ENCODE assay signal across 1 fruit fly cellular context in the genomic region with DNA sequence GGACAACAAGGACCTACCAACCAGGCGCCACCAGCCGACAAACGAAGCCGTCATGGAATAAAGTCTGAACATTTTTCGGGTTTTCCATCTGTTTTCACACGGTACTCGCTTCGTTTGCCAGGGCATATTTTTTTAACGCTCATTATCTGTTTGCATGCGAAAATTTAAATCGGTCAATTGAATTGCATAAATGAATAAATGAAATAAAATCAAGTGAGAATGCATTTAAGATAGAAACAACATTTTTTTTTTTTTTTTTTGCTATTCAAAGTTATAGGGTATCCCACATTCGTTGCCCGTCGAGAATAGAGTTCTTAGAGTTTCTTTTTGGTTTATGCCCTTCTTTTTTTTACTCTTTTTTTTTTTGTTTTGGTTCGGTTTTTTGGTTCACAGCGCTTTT.
TF ChIP-seq lines count a peak whose summit lies in the region.

No protein-coding gene starts in this region.

TF ChIP-seq in whole organism, embryonic, 481 proteins besides CTCF, POLR2A, EP300 and RAD21 (continued from another document and continues in another):
- TF ChIP-seq dmrt11E (tag; optimal IDR thresholded peaks at IDR 0.05; lab: Kevin White, UChicago): no peak
- TF ChIP-seq CHES-1-like (GFP tag; optimal IDR thresholded peaks at IDR 0.05; lab: Kevin White, UChicago): peak; percentile 6
- peak; percentile 20 for TF ChIP-seq Myb (GFP tag; optimal IDR thresholded peaks at IDR 0.05; lab: Kevin White, UChicago)
- TF ChIP-seq CG18262 (tag; optimal IDR thresholded peaks at IDR 0.05; lab: Kevin White, UChicago): peak; percentile 21
- TF ChIP-seq CG3726 (GFP tag; IDR thresholded peaks at IDR 0.05; lab: Robert Waterston, UW): no peak
- no peak for TF ChIP-seq CG4617 (GFP tag; optimal IDR thresholded peaks at IDR 0.05; lab: Kevin White, UChicago; ENCODE audit: borderline replicate concordance)
- no peak for TF ChIP-seq CG15073 (GFP tag; optimal IDR thresholded peaks at IDR 0.05; lab: Kevin White, UChicago)
- peak; percentile 45 for TF ChIP-seq CG33213 (GFP tag; optimal IDR thresholded peaks at IDR 0.05; lab: Kevin White, UChicago)
- no peak for TF ChIP-seq sna (GFP tag; IDR thresholded peaks at IDR 0.05; lab: Robert Waterston, UW; ENCODE audit: partially characterized antibody)
- TF ChIP-seq H15 (GFP tag; IDR thresholded peaks at IDR 0.05; lab: Robert Waterston, UW): no peak
- TF ChIP-seq pho (GFP tag; optimal IDR thresholded peaks at IDR 0.05; lab: Kevin White, UChicago): peak; percentile 55
- TF ChIP-seq cad (GFP tag; optimal IDR thresholded peaks at IDR 0.05; lab: Kevin White, UChicago): no peak
- peak; percentile 59 for TF ChIP-seq caup (GFP tag; optimal IDR thresholded peaks at IDR 0.05; lab: Kevin White, UChicago; ENCODE audit: severe bottlenecking)
- TF ChIP-seq CG7839 (tag; optimal IDR thresholded peaks at IDR 0.05; lab: Kevin White, UChicago): peak; percentile 60
- no peak for TF ChIP-seq repo (GFP tag; optimal IDR thresholded peaks at IDR 0.05; lab: Kevin White, UChicago)
- peak; percentile 33 for TF ChIP-seq CG10654 (GFP tag; optimal IDR thresholded peaks at IDR 0.05; lab: Kevin White, UChicago)
- no peak for TF ChIP-seq chm (GFP tag; IDR thresholded peaks at IDR 0.05; lab: Robert Waterston, UW)
- no peak for TF ChIP-seq CG1529 (GFP tag; optimal IDR thresholded peaks at IDR 0.05; lab: Kevin White, UChicago)
- TF ChIP-seq inv (GFP tag; IDR thresholded peaks at IDR 0.05; lab: Robert Waterston, UW; ENCODE audit: partially characterized antibody): no peak
- no peak for TF ChIP-seq CG17568 (GFP tag; optimal IDR thresholded peaks at IDR 0.05; lab: Kevin White, UChicago)
- TF ChIP-seq CG10431 (GFP tag; optimal IDR thresholded peaks at IDR 0.05; lab: Kevin White, UChicago): no peak
- TF ChIP-seq tup (GFP tag; optimal IDR thresholded peaks at IDR 0.05; lab: Kevin White, UChicago): no peak
- TF ChIP-seq Eip74EF (GFP tag; optimal IDR thresholded peaks at IDR 0.05; lab: Kevin White, UChicago): no peak
- TF ChIP-seq br (optimal IDR thresholded peaks at IDR 0.05; lab: Kevin White, UChicago): no peak
- TF ChIP-seq bab2 (GFP tag; optimal IDR thresholded peaks at IDR 0.05; lab: Kevin White, UChicago): no peak
- no peak for TF ChIP-seq Lim3 (GFP tag; IDR thresholded peaks at IDR 0.05; lab: Robert Waterston, UW)
- peak; percentile 35; the same call in 1 of the 2 replicates for TF ChIP-seq CG4404 (GFP tag; IDR thresholded peaks at IDR 0.05; lab: Robert Waterston, UW)
- peak; percentile 24; the same call in 1 of the 2 replicates for TF ChIP-seq CG31441 (GFP tag; IDR thresholded peaks at IDR 0.05; lab: Robert Waterston, UW)
- TF ChIP-seq dmrt99B (tag; optimal IDR thresholded peaks at IDR 0.05; lab: Kevin White, UChicago): peak; percentile 64
- TF ChIP-seq CG17612 (GFP tag; IDR thresholded peaks at IDR 0.05; lab: Robert Waterston, UW): no peak
- TF ChIP-seq CG6813 (GFP tag; optimal IDR thresholded peaks at IDR 0.05; lab: Kevin White, UChicago): peak; percentile 57
- no peak for TF ChIP-seq Doc3 (GFP tag; IDR thresholded peaks at IDR 0.05; lab: Robert Waterston, UW; ENCODE audit: partially characterized antibody)
- no peak for TF ChIP-seq Adf1 (GFP tag; IDR thresholded peaks at IDR 0.05; lab: Robert Waterston, UW)
- TF ChIP-seq CG30431 (GFP tag; optimal IDR thresholded peaks at IDR 0.05; lab: Kevin White, UChicago): peak; percentile 3
- TF ChIP-seq dysf (GFP tag; IDR thresholded peaks at IDR 0.05; lab: Robert Waterston, UW): peak; percentile 65; the same call in 2 of the 3 replicates
- TF ChIP-seq Nf-YA (GFP tag; IDR thresholded peaks at IDR 0.05; lab: Robert Waterston, UW): no peak
- no peak for TF ChIP-seq CG17186 (GFP tag; optimal IDR thresholded peaks at IDR 0.05; lab: Kevin White, UChicago)
- no peak for TF ChIP-seq CG10462 (GFP tag; optimal IDR thresholded peaks at IDR 0.05; lab: Kevin White, UChicago)
- peak; percentile 61 for TF ChIP-seq Hmr (GFP tag; optimal IDR thresholded peaks at IDR 0.05; lab: Kevin White, UChicago)
- no peak for TF ChIP-seq crc (GFP tag; optimal IDR thresholded peaks at IDR 0.05; lab: Kevin White, UChicago)
- TF ChIP-seq CG14667 (GFP tag; IDR thresholded peaks at IDR 0.05; lab: Robert Waterston, UW): 0 out of 2 replicates have a peak, but pooled peaks have one; percentile 16
- peak; percentile 9 for TF ChIP-seq CG12219 (GFP tag; optimal IDR thresholded peaks at IDR 0.05; lab: Kevin White, UChicago)
- TF ChIP-seq grau (tag; optimal IDR thresholded peaks at IDR 0.05; lab: Kevin White, UChicago): peak; percentile 56
- no peak for TF ChIP-seq Abd-B (GFP tag; optimal IDR thresholded peaks at IDR 0.05; lab: Kevin White, UChicago)
- no peak for TF ChIP-seq CG4707 (GFP tag; optimal IDR thresholded peaks at IDR 0.05; lab: Kevin White, UChicago)
- no peak for TF ChIP-seq Ravus (GFP tag; IDR thresholded peaks at IDR 0.05; lab: Robert Waterston, UW)
- peak; percentile 24 for TF ChIP-seq CG9609 (GFP tag; optimal IDR thresholded peaks at IDR 0.05; lab: Kevin White, UChicago)
- no peak for TF ChIP-seq CG5953 (GFP tag; IDR thresholded peaks at IDR 0.05; lab: Robert Waterston, UW)
- TF ChIP-seq Sox102F (GFP tag; optimal IDR thresholded peaks at IDR 0.05; lab: Kevin White, UChicago): peak; percentile 49
- TF ChIP-seq CG15269 (tag; optimal IDR thresholded peaks at IDR 0.05; lab: Kevin White, UChicago): peak; percentile 51
- TF ChIP-seq salm (tag; optimal IDR thresholded peaks at IDR 0.05; lab: Kevin White, UChicago): no peak
- TF ChIP-seq ERR (GFP tag; optimal IDR thresholded peaks at IDR 0.05; lab: Kevin White, UChicago): no peak
- peak; percentile 78 for TF ChIP-seq row (GFP tag; IDR thresholded peaks at IDR 0.05; lab: Robert Waterston, UW)
- TF ChIP-seq Opbp (GFP tag; IDR thresholded peaks at IDR 0.05; lab: Robert Waterston, UW; ENCODE audit: partially characterized antibody): no peak
- peak; percentile 84 for TF ChIP-seq zen (tag; optimal IDR thresholded peaks at IDR 0.05; lab: Kevin White, UChicago)
- no peak for TF ChIP-seq mld (GFP tag; IDR thresholded peaks at IDR 0.05; lab: Robert Waterston, UW; ENCODE audit: partially characterized antibody)
- 0 out of 2 replicates have a peak, but pooled peaks have one; percentile 20 for TF ChIP-seq CG32772 (GFP tag; IDR thresholded peaks at IDR 0.05; lab: Robert Waterston, UW)
- TF ChIP-seq CG2712 (tag; optimal IDR thresholded peaks at IDR 0.05; lab: Kevin White, UChicago): peak; percentile 49
- no peak for TF ChIP-seq B-H1 (GFP tag; IDR thresholded peaks at IDR 0.05; lab: Robert Waterston, UW)
- TF ChIP-seq Atf-2 (GFP tag; optimal IDR thresholded peaks at IDR 0.05; lab: Kevin White, UChicago): no peak
- TF ChIP-seq HLH3B (GFP tag; IDR thresholded peaks at IDR 0.05; lab: Robert Waterston, UW): peak; percentile 54
- no peak for TF ChIP-seq CG8290 (GFP tag; optimal IDR thresholded peaks at IDR 0.05; lab: Kevin White, UChicago)
- no peak for TF ChIP-seq CG8290 (tag; optimal IDR thresholded peaks at IDR 0.05; lab: Kevin White, UChicago)
- TF ChIP-seq E2f1 (GFP tag; IDR thresholded peaks at IDR 0.05; lab: Robert Waterston, UW): peak; percentile 51
- TF ChIP-seq rib (GFP tag; IDR thresholded peaks at IDR 0.05; lab: Robert Waterston, UW): no peak
- TF ChIP-seq tin (GFP tag; optimal IDR thresholded peaks at IDR 0.05; lab: Kevin White, UChicago): peak; percentile 48
- peak; percentile 58 for TF ChIP-seq ind (GFP tag; optimal IDR thresholded peaks at IDR 0.05; lab: Kevin White, UChicago)
- no peak for TF ChIP-seq peb (GFP tag; IDR thresholded peaks at IDR 0.05; lab: Robert Waterston, UW)
- no peak for TF ChIP-seq CG16815 (GFP tag; optimal IDR thresholded peaks at IDR 0.05; lab: Kevin White, UChicago)
- TF ChIP-seq CG6254 (GFP tag; optimal IDR thresholded peaks at IDR 0.05; lab: Kevin White, UChicago): no peak
- TF ChIP-seq ttk (GFP tag; IDR thresholded peaks at IDR 0.05; lab: Robert Waterston, UW): peak; percentile 34; the same call in 1 of the 2 replicates
- peak; percentile 32 for TF ChIP-seq CG7271 (tag; optimal IDR thresholded peaks at IDR 0.05; lab: Kevin White, UChicago)
- no peak for TF ChIP-seq z (GFP tag; IDR thresholded peaks at IDR 0.05; lab: Robert Waterston, UW)
- peak; percentile 56; the same call in 1 of the 2 replicates for TF ChIP-seq vvl (GFP tag; IDR thresholded peaks at IDR 0.05; lab: Robert Waterston, UW)
- TF ChIP-seq Sry-β (GFP tag; optimal IDR thresholded peaks at IDR 0.05; lab: Kevin White, UChicago): no peak
- TF ChIP-seq ken (GFP tag; IDR thresholded peaks at IDR 0.05; lab: Robert Waterston, UW): no peak; the same call in 2 of the 3 replicates
- no peak for TF ChIP-seq pan (optimal IDR thresholded peaks at IDR 0.05; lab: Kevin White, UChicago)
- peak in 1 of 2 experiments; percentile 49 for TF ChIP-seq pan (GFP tag; optimal IDR thresholded peaks at IDR 0.05 in 1 of 2, IDR thresholded peaks at IDR 0.05 in 1 of 2)
- peak; percentile 38 for TF ChIP-seq Deaf1 (tag; optimal IDR thresholded peaks at IDR 0.05; lab: Kevin White, UChicago)
- TF ChIP-seq cwo (GFP tag; optimal IDR thresholded peaks at IDR 0.05; lab: Kevin White, UChicago): peak; percentile 32
- peak; percentile 57; the same call in 1 of the 3 replicates for TF ChIP-seq Dbx (GFP tag; IDR thresholded peaks at IDR 0.05; lab: Robert Waterston, UW)
- TF ChIP-seq Fer2 (tag; optimal IDR thresholded peaks at IDR 0.05; lab: Kevin White, UChicago): peak; percentile 39
- peak; percentile 70 for TF ChIP-seq Ada2b (GFP tag; IDR thresholded peaks at IDR 0.05; lab: Robert Waterston, UW)
- 0 out of 2 replicates have a peak, but pooled peaks have one; percentile 15 for TF ChIP-seq CG32532 (GFP tag; IDR thresholded peaks at IDR 0.05; lab: Robert Waterston, UW)
- peak; percentile 77 for TF ChIP-seq Med (GFP tag; lab: Kevin White, UChicago)
- TF ChIP-seq D19B (GFP tag; optimal IDR thresholded peaks at IDR 0.05; lab: Kevin White, UChicago): peak; percentile 82
- TF ChIP-seq CG2120 (GFP tag; optimal IDR thresholded peaks at IDR 0.05; lab: Kevin White, UChicago): peak; percentile 74
- TF ChIP-seq Usf (GFP tag; optimal IDR thresholded peaks at IDR 0.05; lab: Kevin White, UChicago): no peak
- no peak for TF ChIP-seq Scr (GFP tag; IDR thresholded peaks at IDR 0.05; lab: Robert Waterston, UW; ENCODE audit: partially characterized antibody)
- TF ChIP-seq CG11560 (tag; IDR thresholded peaks at IDR 0.05; lab: Robert Waterston, UW): no peak
- TF ChIP-seq CG3407 (GFP tag; optimal IDR thresholded peaks at IDR 0.05; lab: Kevin White, UChicago): no peak
- TF ChIP-seq CG13287 (GFP tag; IDR thresholded peaks at IDR 0.05; lab: Robert Waterston, UW; ENCODE audit: partially characterized antibody): no peak
- no peak for TF ChIP-seq Nf-YB (GFP tag; optimal IDR thresholded peaks at IDR 0.05; lab: Kevin White, UChicago)
- peak; percentile 26 for TF ChIP-seq CG7556 (GFP tag; optimal IDR thresholded peaks at IDR 0.05; lab: Kevin White, UChicago)
- TF ChIP-seq az2 (GFP tag; optimal IDR thresholded peaks at IDR 0.05; lab: Kevin White, UChicago): peak; percentile 15
- no peak for TF ChIP-seq Gug (GFP tag; IDR thresholded peaks at IDR 0.05; lab: Robert Waterston, UW)
- TF ChIP-seq Aef1 (GFP tag; IDR thresholded peaks at IDR 0.05; lab: Robert Waterston, UW): peak; percentile 26; the same call in 2 of the 3 replicates
- no peak for TF ChIP-seq pfk (GFP tag; optimal IDR thresholded peaks at IDR 0.05; lab: Kevin White, UChicago)
- no peak for TF ChIP-seq Bgb (GFP tag; IDR thresholded peaks at IDR 0.05; lab: Robert Waterston, UW; ENCODE audit: partially characterized antibody)
- TF ChIP-seq emc (GFP tag; optimal IDR thresholded peaks at IDR 0.05; lab: Kevin White, UChicago): peak; percentile 2
- no peak for TF ChIP-seq toy (GFP tag; IDR thresholded peaks at IDR 0.05; lab: Robert Waterston, UW)
- no peak for TF ChIP-seq ase (GFP tag; IDR thresholded peaks at IDR 0.05; lab: Robert Waterston, UW)
- TF ChIP-seq Fer1 (GFP tag; optimal IDR thresholded peaks at IDR 0.05; lab: Kevin White, UChicago): peak; percentile 68
- TF ChIP-seq Kr (GFP tag; optimal IDR thresholded peaks at IDR 0.05; lab: Kevin White, UChicago): no peak
- peak; percentile 41 for TF ChIP-seq CG9817 (tag; optimal IDR thresholded peaks at IDR 0.05; lab: Kevin White, UChicago)
- no peak for TF ChIP-seq abd-A (tag; optimal IDR thresholded peaks at IDR 0.05; lab: Kevin White, UChicago)
- peak; percentile 37 for TF ChIP-seq CG17328 (GFP tag; IDR thresholded peaks at IDR 0.05; lab: Robert Waterston, UW)
- peak; percentile 17; the same call in 1 of the 2 replicates for TF ChIP-seq CG10366 (GFP tag; IDR thresholded peaks at IDR 0.05; lab: Robert Waterston, UW)
- TF ChIP-seq Tbp (GFP tag; optimal IDR thresholded peaks at IDR 0.05; lab: Kevin White, UChicago): no peak
- no peak for TF ChIP-seq nerfin-2 (GFP tag; IDR thresholded peaks at IDR 0.05; lab: Robert Waterston, UW; ENCODE audit: partially characterized antibody)
- TF ChIP-seq fd64A (GFP tag; optimal IDR thresholded peaks at IDR 0.05; lab: Kevin White, UChicago): no peak
- no peak for TF ChIP-seq psq (GFP tag; optimal IDR thresholded peaks at IDR 0.05; lab: Kevin White, UChicago)
- TF ChIP-seq crp (GFP tag; optimal IDR thresholded peaks at IDR 0.05; lab: Kevin White, UChicago): no peak
- no peak for TF ChIP-seq CG11093 (GFP tag; IDR thresholded peaks at IDR 0.05; lab: Robert Waterston, UW)
- TF ChIP-seq CG13624 (GFP tag; optimal IDR thresholded peaks at IDR 0.05; lab: Kevin White, UChicago): peak; percentile 32
- TF ChIP-seq bcd (GFP tag; optimal IDR thresholded peaks at IDR 0.05; lab: Kevin White, UChicago): peak; percentile 27
- TF ChIP-seq Oli (tag; optimal IDR thresholded peaks at IDR 0.05; lab: Kevin White, UChicago): peak; percentile 10
- 0 out of 3 replicates have a peak, but pooled peaks have one; percentile 43 for TF ChIP-seq CG7357 (GFP tag; IDR thresholded peaks at IDR 0.05; lab: Robert Waterston, UW)
- peak; percentile 57 for TF ChIP-seq CG17385 (GFP tag; optimal IDR thresholded peaks at IDR 0.05; lab: Kevin White, UChicago)
- TF ChIP-seq gfzf (GFP tag; optimal IDR thresholded peaks at IDR 0.05; lab: Kevin White, UChicago): no peak
- TF ChIP-seq Hr3 (GFP tag; optimal IDR thresholded peaks at IDR 0.05; lab: Kevin White, UChicago): no peak
- peak; percentile 42 for TF ChIP-seq Neu2 (GFP tag; optimal IDR thresholded peaks at IDR 0.05; lab: Kevin White, UChicago; ENCODE audit: borderline replicate concordance)
- no peak for TF ChIP-seq Poxn (GFP tag; IDR thresholded peaks at IDR 0.05; lab: Robert Waterston, UW)
- TF ChIP-seq hkb (optimal IDR thresholded peaks at IDR 0.05; lab: Kevin White, UChicago): no peak
- peak; percentile 72; the same call in 1 of the 2 replicates for TF ChIP-seq hkb (GFP tag; IDR thresholded peaks at IDR 0.05; lab: Robert Waterston, UW)
- TF ChIP-seq CG12659 (GFP tag; optimal IDR thresholded peaks at IDR 0.05; lab: Kevin White, UChicago): peak; percentile 24
- no peak for TF ChIP-seq ro (GFP tag; IDR thresholded peaks at IDR 0.05; lab: Robert Waterston, UW)
